Worm (Caenorhabditis elegans): ENCODE results near the gene gbh-2.

DNA sequence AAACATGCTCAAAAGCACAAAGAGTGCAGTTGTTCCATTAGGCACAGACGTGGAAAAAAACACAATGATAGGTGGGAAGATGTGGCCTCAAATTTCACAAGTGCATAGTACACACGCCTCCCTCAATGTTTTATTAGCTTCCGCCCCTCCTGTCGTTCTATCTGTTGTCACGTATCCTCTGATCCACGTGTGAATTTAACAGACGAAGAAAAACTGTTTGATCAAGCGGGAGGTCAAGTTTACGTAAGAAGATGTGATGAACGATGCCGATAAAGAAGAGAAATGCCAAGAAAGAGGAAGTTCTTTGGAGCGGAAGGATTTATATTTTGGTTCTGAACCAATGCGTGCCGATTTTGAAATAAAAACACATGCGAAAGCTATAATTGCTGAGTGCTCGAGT, 34.9 kb upstream of the gbh-2 start:
- TF ChIP-seq elt-3 (tag; optimal IDR thresholded peaks at IDR 0.05) (no peak), nhr-237 (tag; optimal IDR thresholded peaks at IDR 0.05) (no peak), egl-27 (tag; optimal IDR thresholded peaks at IDR 0.05) (no peak), ztf-11 (tag; optimal IDR thresholded peaks at IDR 0.05) (no peak), elt-1 (tag; optimal IDR thresholded peaks at IDR 0.05) (no peak), mab-5 (tag; optimal IDR thresholded peaks at IDR 0.05) (no peak), snpc-4 (tag; optimal IDR thresholded peaks at IDR 0.05) (no peak), lin-39 (tag; optimal IDR thresholded peaks at IDR 0.05) (no peak), ZK546.5 (tag; optimal IDR thresholded peaks at IDR 0.05) (no peak), zag-1 (tag; optimal IDR thresholded peaks at IDR 0.05) (no peak), fos-1 (tag; optimal IDR thresholded peaks at IDR 0.05) (no peak), ztf-4 (tag; optimal IDR thresholded peaks at IDR 0.05) (no peak), R02D3.7 (tag; optimal IDR thresholded peaks at IDR 0.05) (no peak), nhr-25 (tag; optimal IDR thresholded peaks at IDR 0.05) (no peak)
